Worm (Caenorhabditis elegans) whole organism, L4/young adult: ENCODE data around the gene abf-3.

ENCODE experiments used
- dao-5 ChIP-seq: sonication (generic microtip); optimal IDR thresholded peaks from 2 replicates; lab custom pipeline; 2016; ENCODE audit warnings: missing genotype, missing genetic modification characterization, moderate library complexity, missing compliant biosample characterization
- him-1 ChIP-seq: sonication (generic microtip); optimal IDR thresholded peaks from 2 replicates; lab custom pipeline; 2016; ENCODE audit warnings: missing genotype, missing genetic modification reagents, missing genetic modification characterization, missing compliant biosample characterization

- TF ChIP-seq him-1 (tag; lab: Kevin White, UChicago) (no peak), dao-5 (tag; lab: Kevin White, UChicago) (no peak)
These were observed 24.4 kb downstream of the abf-3 start, which contains the start of gene T26E4.7 for ce11 chrV:15793270-15793669.
